Worm (Caenorhabditis elegans): ENCODE measurements around the gene nhr-197.

DNA sequence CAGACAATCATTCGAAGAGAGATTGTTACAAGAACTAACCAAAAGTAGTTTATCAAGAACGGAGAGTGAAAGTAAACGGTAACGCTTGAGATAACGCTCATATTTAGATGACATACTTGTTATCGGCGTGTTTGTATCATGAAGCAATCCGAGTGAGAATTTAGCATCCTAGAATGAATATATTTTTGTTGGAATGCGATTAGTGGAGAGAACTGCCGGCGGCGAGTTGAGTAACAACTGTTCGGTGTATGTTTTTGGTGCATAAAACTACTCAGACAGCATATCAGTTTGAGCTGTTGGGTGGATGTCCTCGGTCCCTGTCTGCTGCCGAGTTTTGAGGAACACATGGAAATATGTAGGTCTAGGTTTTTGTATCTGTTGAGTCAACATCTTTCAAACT is 45.8 kb downstream of the nhr-197 start, which contains the start of gene T23D5.3:
- TF ChIP-seq him-1 (tag; optimal IDR thresholded peaks at IDR 0.05) (no peak), W03F9.2 (tag; optimal IDR thresholded peaks at IDR 0.05) (no peak), dao-5 (tag; optimal IDR thresholded peaks at IDR 0.05) (no peak)

All from whole organism, L4/young adult.